Worm (Caenorhabditis elegans) whole organism, late embryonic: ENCODE measurements around the gene ZK512.2.

Experiments used
- C38D4.7 ChIP-seq: fragments of 200-800 bp; sonication (Bioruptor generic); optimal IDR thresholded peaks from 2 replicates; lab custom pipeline; 2018; ENCODE audit warnings: mild to moderate bottlenecking, missing genetic modification characterization, moderate library complexity, missing compliant biosample characterization
- F13H6.1 ChIP-seq: sonication (generic microtip); optimal IDR thresholded peaks from 2 replicates; lab custom pipeline; 2016; ENCODE audit warnings: missing genetic modification characterization, missing compliant biosample characterization
- T23F11.4 ChIP-seq: fragments of 200-800 bp; sonication (Bioruptor generic); optimal IDR thresholded peaks from 2 replicates; lab custom pipeline; 2018; ENCODE audit warnings: mild to moderate bottlenecking, missing genetic modification characterization, missing compliant biosample characterization
- ahr-1 ChIP-seq: sonication (generic microtip); optimal IDR thresholded peaks from 2 replicates; lab custom pipeline; 2016; ENCODE audit warnings: missing genetic modification characterization, missing compliant biosample characterization
- ceh-18 ChIP-seq: sonication (generic microtip); optimal IDR thresholded peaks from 2 replicates; lab custom pipeline; 2016; ENCODE audit warnings: missing genetic modification characterization, missing compliant biosample characterization
- ceh-19 ChIP-seq: fragments of 200-800 bp; sonication (Bioruptor generic); optimal IDR thresholded peaks from 2 replicates; lab custom pipeline; 2018; ENCODE audit warnings: mild to moderate bottlenecking, missing genetic modification characterization, missing compliant biosample characterization
- ceh-2 ChIP-seq: sonication (generic microtip); optimal IDR thresholded peaks from 2 replicates; lab custom pipeline; 2016; ENCODE audit warnings: missing genotype, missing genetic modification characterization, missing compliant biosample characterization
- ceh-24 ChIP-seq: sonication (generic microtip); optimal IDR thresholded peaks from 2 replicates; lab custom pipeline; 2016; ENCODE audit warnings: mild to moderate bottlenecking, missing genetic modification characterization, missing compliant biosample characterization
- ceh-30 ChIP-seq: fragments of 150-350 bp; optimal IDR thresholded peaks from 2 replicates; lab custom pipeline; 2014; ENCODE audit warnings: missing biosample characterization, missing genetic modification characterization
- ceh-31 ChIP-seq: sonication (generic microtip); optimal IDR thresholded peaks from 2 replicates; lab custom pipeline; 2016; ENCODE audit warnings: missing genetic modification characterization, missing compliant biosample characterization
- ceh-45 ChIP-seq: fragments of 200-800 bp; sonication (Bioruptor generic); IDR thresholded peaks from 2 replicates; pipeline ENCODE4 v1.3.6; 2022; ENCODE audit warnings: missing genetic modification reagents, missing genetic modification characterization, missing compliant biosample characterization
- ceh-6 ChIP-seq: fragments of 200-800 bp; sonication (Bioruptor generic); optimal IDR thresholded peaks from 2 replicates; lab custom pipeline; 2018; ENCODE audit warnings: mild to moderate bottlenecking, missing genetic modification characterization, missing compliant biosample characterization
- ceh-9 ChIP-seq: sonication (generic microtip); optimal IDR thresholded peaks from 2 replicates; lab custom pipeline; 2016; ENCODE audit warnings: mild to moderate bottlenecking, missing genetic modification characterization, inconsistent platforms, missing compliant biosample characterization
- che-1 ChIP-seq: sonication (generic microtip); optimal IDR thresholded peaks from 2 replicates; lab custom pipeline; 2016; ENCODE audit warnings: mild to moderate bottlenecking, missing genetic modification characterization, missing compliant biosample characterization
- dmd-4 ChIP-seq: sonication (generic microtip); optimal IDR thresholded peaks from 2 replicates; lab custom pipeline; 2016; ENCODE audit warnings: borderline replicate concordance, missing genetic modification characterization, missing compliant biosample characterization
- dve-1 ChIP-seq: sonication (generic microtip); optimal IDR thresholded peaks from 2 replicates; lab custom pipeline; 2017; ENCODE audit warnings: antibody characterized with exemption, mild to moderate bottlenecking, missing genetic modification characterization, missing compliant biosample characterization
- elt-2 ChIP-seq: sonication (generic microtip); optimal IDR thresholded peaks from 2 replicates; lab custom pipeline; 2016; ENCODE audit warnings: missing genetic modification reagents, missing genetic modification characterization, missing compliant biosample characterization
- elt-4 ChIP-seq: sonication (generic microtip); optimal IDR thresholded peaks from 2 replicates; lab custom pipeline; 2016; ENCODE audit warnings: missing genetic modification characterization, missing compliant biosample characterization
- ets-4 ChIP-seq: sonication (generic microtip); optimal IDR thresholded peaks from 2 replicates; lab custom pipeline; 2016; ENCODE audit warnings: missing genetic modification characterization, missing compliant biosample characterization
- fax-1 ChIP-seq: sonication (generic microtip); optimal IDR thresholded peaks from 2 replicates; lab custom pipeline; 2016; ENCODE audit warnings: missing genotype, missing genetic modification characterization, missing compliant biosample characterization
- fkh-10 ChIP-seq: fragments of 150-350 bp; optimal IDR thresholded peaks from 2 replicates; lab custom pipeline; 2014; ENCODE audit warnings: missing biosample characterization, missing genetic modification reagents, missing genetic modification characterization
- fkh-6 ChIP-seq: sonication (generic microtip); optimal IDR thresholded peaks from 2 replicates; lab custom pipeline; 2016; ENCODE audit warnings: missing genetic modification characterization, missing compliant biosample characterization
- gmeb-2 ChIP-seq: sonication (generic microtip); optimal IDR thresholded peaks from 2 replicates; lab custom pipeline; 2016; ENCODE audit warnings: missing genetic modification characterization, inconsistent platforms, missing compliant biosample characterization
- hlh-13 ChIP-seq: fragments of 200-800 bp; sonication (Bioruptor generic); optimal IDR thresholded peaks from 2 replicates; lab custom pipeline; 2018; ENCODE audit warnings: mild to moderate bottlenecking, missing genetic modification characterization, missing compliant biosample characterization
- hlh-15 ChIP-seq: sonication (generic microtip); optimal IDR thresholded peaks from 2 replicates; lab custom pipeline; 2016; ENCODE audit warnings: missing genetic modification characterization, missing compliant biosample characterization
- hlh-30 ChIP-seq: sonication (generic microtip); optimal IDR thresholded peaks from 2 replicates; lab custom pipeline; 2017; ENCODE audit warnings: antibody characterized with exemption, missing genetic modification characterization, missing compliant biosample characterization; ENCODE audit not compliant: insufficient read depth
- hlh-8 ChIP-seq: sonication (generic microtip); optimal IDR thresholded peaks from 2 replicates; lab custom pipeline; 2016; ENCODE audit warnings: missing genotype, missing genetic modification characterization, missing compliant biosample characterization
- lim-6 ChIP-seq: sonication (generic microtip); optimal IDR thresholded peaks from 2 replicates; lab custom pipeline; 2016; ENCODE audit warnings: missing genetic modification characterization, missing compliant biosample characterization
- lin-11 ChIP-seq: fragments of 200-800 bp; sonication (Bioruptor generic); optimal IDR thresholded peaks from 2 replicates; lab custom pipeline; 2018; ENCODE audit warnings: mild to moderate bottlenecking, missing genetic modification characterization, missing compliant biosample characterization
- madf-2 ChIP-seq: sonication (generic microtip); optimal IDR thresholded peaks from 2 replicates; lab custom pipeline; 2017; ENCODE audit warnings: missing genetic modification characterization, missing compliant biosample characterization
- mec-3 ChIP-seq: sonication (generic microtip); optimal IDR thresholded peaks from 2 replicates; lab custom pipeline; 2016; ENCODE audit warnings: borderline replicate concordance, missing genetic modification characterization, missing compliant biosample characterization
- nfya-1 ChIP-seq: sonication (generic microtip); optimal IDR thresholded peaks from 2 replicates; lab custom pipeline; 2017; ENCODE audit warnings: missing genetic modification characterization, mild to moderate bottlenecking, missing compliant biosample characterization, antibody characterized with exemption, moderate library complexity
- nhr-11 ChIP-seq: fragments of 150-350 bp; optimal IDR thresholded peaks from 2 replicates; lab custom pipeline; 2014; ENCODE audit warnings: missing biosample characterization, missing genetic modification characterization
- nhr-232 ChIP-seq: sonication (generic microtip); optimal IDR thresholded peaks from 2 replicates; lab custom pipeline; 2016; ENCODE audit warnings: missing genetic modification characterization, missing compliant biosample characterization
- npax-4 ChIP-seq: sonication (generic microtip); optimal IDR thresholded peaks from 2 replicates; lab custom pipeline; 2016; ENCODE audit warnings: missing genetic modification characterization, missing compliant biosample characterization
- odd-2 ChIP-seq: sonication (generic microtip); optimal IDR thresholded peaks from 2 replicates; lab custom pipeline; 2017; ENCODE audit warnings: antibody characterized with exemption, mild to moderate bottlenecking, missing genetic modification characterization, missing compliant biosample characterization
- pat-9 ChIP-seq: fragments of 200-800 bp; sonication (Bioruptor generic); optimal IDR thresholded peaks from 2 replicates; lab custom pipeline; 2018; ENCODE audit warnings: mild to moderate bottlenecking, missing genetic modification characterization, moderate library complexity, missing compliant biosample characterization
- pax-1 ChIP-seq: fragments of 150-350 bp; optimal IDR thresholded peaks from 2 replicates; lab custom pipeline; 2014; ENCODE audit warnings: missing biosample characterization, missing genetic modification characterization
- pqm-1 ChIP-seq: sonication (generic microtip); optimal IDR thresholded peaks from 2 replicates; lab custom pipeline; 2016; ENCODE audit warnings: missing genetic modification characterization, missing compliant biosample characterization
- pros-1 ChIP-seq: fragments of 150-350 bp; optimal IDR thresholded peaks from 2 replicates; lab custom pipeline; 2014; ENCODE audit warnings: missing biosample characterization, missing genetic modification reagents, missing genetic modification characterization
- ref-2 ChIP-seq: sonication (generic microtip); optimal IDR thresholded peaks from 2 replicates; lab custom pipeline; 2016; ENCODE audit warnings: missing genetic modification characterization, missing compliant biosample characterization
- sdc-2 ChIP-seq: sonication (generic microtip); optimal IDR thresholded peaks from 2 replicates; lab custom pipeline; 2016; ENCODE audit warnings: missing genotype, missing genetic modification characterization, missing compliant biosample characterization
- syd-9 ChIP-seq: sonication (generic microtip); optimal IDR thresholded peaks from 2 replicates; lab custom pipeline; 2016; ENCODE audit warnings: mild to moderate bottlenecking, missing genetic modification characterization, moderate library complexity, missing compliant biosample characterization
- tbx-7 ChIP-seq: sonication (generic microtip); optimal IDR thresholded peaks from 2 replicates; lab custom pipeline; 2016; ENCODE audit warnings: missing genotype, missing genetic modification characterization, missing compliant biosample characterization
- ttx-3 ChIP-seq: sonication (generic microtip); optimal IDR thresholded peaks from 2 replicates; lab custom pipeline; 2016; ENCODE audit warnings: missing genetic modification reagents, missing genetic modification characterization, missing compliant biosample characterization
- unc-42 ChIP-seq: sonication (generic microtip); optimal IDR thresholded peaks from 2 replicates; lab custom pipeline; 2016; ENCODE audit warnings: missing genotype, missing genetic modification characterization, missing compliant biosample characterization
- unc-55 ChIP-seq: sonication (generic microtip); optimal IDR thresholded peaks from 2 replicates; lab custom pipeline; 2017; ENCODE audit warnings: missing biosample characterization, missing genetic modification reagents, missing genetic modification characterization
- unc-86 ChIP-seq: sonication (generic microtip); optimal IDR thresholded peaks from 2 replicates; lab custom pipeline; 2016; ENCODE audit warnings: missing genetic modification characterization, missing compliant biosample characterization
- zip-5 ChIP-seq: sonication (generic microtip); optimal IDR thresholded peaks from 2 replicates; lab custom pipeline; 2016; ENCODE audit warnings: missing genetic modification characterization, missing compliant biosample characterization
- ztf-16 ChIP-seq: sonication (generic microtip); optimal IDR thresholded peaks from 2 replicates; lab custom pipeline; 2017; ENCODE audit warnings: missing genetic modification characterization, missing compliant biosample characterization

The ZK512.2 gene

ce11 chrIII:9144744-9145390, at the start of gene ZK512.2, which contains the start of gene ZK512.4:
TSS of gene ZK512.2 (minus strand) at chrIII:9144794.
TSS of gene ZK512.4 (plus strand) at chrIII:9145340.
- TF ChIP-seq madf-2 (tag; lab: Kevin White, UChicago) (no peak), unc-42 (tag; lab: Kevin White, UChicago) (peak; percentile 8), lin-11 (tag; lab: Kevin White, UChicago) (no peak)

ce11 chrIII:9191091-9191490, 46.5 kb upstream of the ZK512.2 start, which contains the start of gene cls-3:
TSS of gene cls-3 (minus strand) at chrIII:9191109.
- TF ChIP-seq fkh-10 (no peak), ceh-9 (tag; lab: Kevin White, UChicago) (no peak), nfya-1 (no peak), ref-2 (tag; lab: Kevin White, UChicago) (no peak), ceh-18 (no peak), fax-1 (tag; lab: Kevin White, UChicago) (no peak), ceh-31 (peak; percentile 62), ceh-30 (tag; lab: Kevin White, UChicago) (no peak), unc-86 (no peak), sdc-2 (tag; lab: Kevin White, UChicago) (no peak), che-1 (tag; lab: Kevin White, UChicago) (peak; percentile 9), ceh-6 (GFP tag; lab: Kevin White, UChicago) (no peak), unc-42 (tag; lab: Kevin White, UChicago) (peak; percentile 69), mec-3 (no peak), fkh-6 (tag; lab: Kevin White, UChicago) (peak; percentile 19), syd-9 (tag; lab: Kevin White, UChicago) (no peak), lin-11 (tag; lab: Kevin White, UChicago) (no peak), hlh-8 (tag; lab: Kevin White, UChicago) (peak; percentile 71), madf-2 (tag; lab: Kevin White, UChicago) (no peak), elt-4 (tag; lab: Kevin White, UChicago) (no peak), zip-5 (tag; lab: Kevin White, UChicago) (no peak), C38D4.7 (GFP tag; lab: Kevin White, UChicago) (no peak), dve-1 (tag; lab: Kevin White, UChicago) (no peak), ceh-24 (tag; lab: Kevin White, UChicago) (no peak), odd-2 (no peak), dmd-4 (tag; lab: Kevin White, UChicago) (no peak), hlh-13 (no peak), ets-4 (tag; lab: Kevin White, UChicago) (no peak), nhr-11 (tag; lab: Kevin White, UChicago) (no peak), npax-4 (tag; lab: Kevin White, UChicago) (no peak), F13H6.1 (no peak), ceh-45 (GFP tag; lab: Robert Waterston, UW) (no peak), pat-9 (tag; lab: Kevin White, UChicago) (no peak), elt-2 (no peak), ztf-16 (tag; lab: Kevin White, UChicago) (no peak), tbx-7 (tag; lab: Kevin White, UChicago) (no peak), gmeb-2 (tag; lab: Kevin White, UChicago) (no peak), ceh-19 (GFP tag; lab: Kevin White, UChicago) (no peak), hlh-30 (tag; lab: Kevin White, UChicago) (no peak), nhr-232 (tag; lab: Kevin White, UChicago) (no peak), hlh-15 (tag; lab: Kevin White, UChicago) (no peak), pqm-1 (tag; lab: Kevin White, UChicago) (no peak), pax-1 (tag; lab: Kevin White, UChicago) (no peak), lim-6 (no peak), pros-1 (no peak), T23F11.4 (GFP tag; lab: Kevin White, UChicago) (no peak), ttx-3 (tag; lab: Kevin White, UChicago) (no peak), ceh-2 (tag; lab: Kevin White, UChicago) (no peak), unc-55 (GFP tag; lab: Kevin White, UChicago) (no peak), ahr-1 (tag; lab: Kevin White, UChicago) (no peak)
